Worm (Caenorhabditis elegans) whole organism, L4 larva: Measurements from ENCODE around the gene T21B10.4.

Experiments used
- D1046.2 ChIP-seq: fragments of 200-800 bp; sonication (Bioruptor generic); IDR thresholded peaks from 2 replicates; pipeline ENCODE4 v1.3.6; 2022; ENCODE audit warnings: missing genetic modification characterization, missing compliant biosample characterization
- F26F4.8 ChIP-seq: fragments of 200-800 bp; sonication (Bioruptor generic); conservative IDR thresholded peaks from 2 replicates; pipeline ENCODE4 v1.3.6; 2022; ENCODE audit warnings: missing genetic modification characterization, missing compliant biosample characterization
- F37D6.2 ChIP-seq: sonication (generic microtip); optimal IDR thresholded peaks from 2 replicates; lab custom pipeline; 2016; ENCODE audit warnings: mild to moderate bottlenecking, missing genetic modification characterization, missing compliant biosample characterization
- F49E8.2 ChIP-seq: sonication (generic microtip); optimal IDR thresholded peaks from 2 replicates; lab custom pipeline; 2016; ENCODE audit warnings: missing compliant biosample characterization, mild to moderate bottlenecking, missing genetic modification characterization, borderline replicate concordance
- T20F7.1 ChIP-seq: fragments of 200-800 bp; sonication (Bioruptor generic); optimal IDR thresholded peaks from 2 replicates; lab custom pipeline; 2018; ENCODE audit warnings: mild to moderate bottlenecking, missing genetic modification characterization, missing compliant biosample characterization
- T26A8.4 ChIP-seq: fragments of 200-800 bp; sonication (Bioruptor generic); IDR thresholded peaks from 2 replicates; pipeline ENCODE4 v1.3.6; 2022; ENCODE audit warnings: missing genetic modification characterization, missing compliant biosample characterization
- Y5F2A.4 ChIP-seq: fragments of 200-800 bp; sonication (Bioruptor generic); optimal IDR thresholded peaks from 2 replicates; lab custom pipeline; 2018; ENCODE audit warnings: mild to moderate bottlenecking, missing genetic modification characterization, missing compliant biosample characterization
- ZK546.5 ChIP-seq, 2 experiments: sonication (generic microtip); optimal IDR thresholded peaks; 2 replicates each; lab custom pipeline; 2017; ENCODE audit warnings: missing biosample characterization in 2 of 2, missing genetic modification characterization in 2 of 2
- aha-1 ChIP-seq: fragments of 150-350 bp; peaks from one replicate; lab custom pipeline; 2014; ENCODE audit warnings: missing biosample characterization, missing genetic modification characterization
- ama-1 ChIP-seq: fragments of 150-350 bp; optimal IDR thresholded peaks from 2 replicates; lab custom pipeline; 2014; ENCODE audit warnings: inconsistent platforms, mixed read lengths
- ceh-20 ChIP-seq: fragments of 200-800 bp; sonication (Bioruptor generic); IDR thresholded peaks from 2 replicates; pipeline ENCODE4 v1.3.6; 2022; ENCODE audit warnings: missing genetic modification reagents, missing genetic modification characterization, missing compliant biosample characterization
- cey-2 ChIP-seq: sonication (generic microtip); optimal IDR thresholded peaks from 3 replicates; lab custom pipeline; 2017; ENCODE audit warnings: missing genetic modification characterization, mild to moderate bottlenecking, missing compliant biosample characterization, antibody characterized with exemption, borderline replicate concordance; ENCODE audit not compliant: insufficient read depth
- ctbp-1 ChIP-seq: fragments of 200-800 bp; sonication (Bioruptor generic); IDR thresholded peaks from 2 replicates; pipeline ENCODE4 v1.3.6; 2022; ENCODE audit warnings: missing genetic modification reagents, missing genetic modification characterization, missing compliant biosample characterization
- daf-19 ChIP-seq: fragments of 200-800 bp; sonication (Bioruptor generic); conservative IDR thresholded peaks from 2 replicates; pipeline ENCODE4 v1.3.6; 2022; ENCODE audit warnings: missing genetic modification characterization, missing compliant biosample characterization
- dmd-6 ChIP-seq: fragments of 200-800 bp; sonication (Bioruptor generic); IDR thresholded peaks from 2 replicates; pipeline ENCODE4 v1.3.6; 2022; ENCODE audit warnings: missing genetic modification reagents, missing genetic modification characterization, missing compliant biosample characterization
- dve-1 ChIP-seq: sonication (generic microtip); optimal IDR thresholded peaks from 2 replicates; lab custom pipeline; 2017; ENCODE audit warnings: antibody characterized with exemption, mild to moderate bottlenecking, missing genetic modification characterization, missing compliant biosample characterization; ENCODE audit not compliant: insufficient read depth
- egl-27 ChIP-seq: sonication (generic microtip); optimal IDR thresholded peaks from 3 replicates; lab custom pipeline; 2017; ENCODE audit warnings: missing biosample characterization, missing genetic modification reagents, missing genetic modification characterization
- fkh-10 ChIP-seq: fragments of 150-350 bp; optimal IDR thresholded peaks from 2 replicates; lab custom pipeline; 2014; ENCODE audit warnings: missing biosample characterization, missing genetic modification reagents, missing genetic modification characterization
- fos-1 ChIP-seq: fragments of 150-350 bp; optimal IDR thresholded peaks from 2 replicates; lab custom pipeline; 2014; ENCODE audit warnings: missing biosample characterization, missing genetic modification characterization
- lin-15B ChIP-seq: fragments of 150-350 bp; sonication (generic microtip); optimal IDR thresholded peaks from 3 replicates; lab custom pipeline; 2014; ENCODE audit warnings: missing biosample characterization, missing genetic modification characterization
- lin-29 ChIP-seq: fragments of 200-800 bp; sonication (Bioruptor generic); IDR thresholded peaks from 2 replicates; pipeline ENCODE4 v1.3.6; 2022; ENCODE audit warnings: missing genetic modification reagents, missing genetic modification characterization, missing compliant biosample characterization
- lin-39 ChIP-seq: fragments of 150-350 bp; optimal IDR thresholded peaks from 2 replicates; lab custom pipeline; 2014; ENCODE audit warnings: missing biosample characterization, missing genetic modification reagents, missing genetic modification characterization
- mdl-1 ChIP-seq, 2 experiments: fragments of 150-350 bp in 1 of 2; sonication (generic microtip) in 1 of 2; optimal IDR thresholded peaks; 2 replicates each; lab custom pipeline; 2014 to 2017; ENCODE audit warnings: missing biosample characterization in 2 of 2, missing genetic modification characterization in 2 of 2
- mes-2 ChIP-seq: sonication (generic microtip); optimal IDR thresholded peaks from 2 replicates; lab custom pipeline; 2016; ENCODE audit warnings: missing genotype, mild to moderate bottlenecking, missing genetic modification characterization, missing compliant biosample characterization; ENCODE audit not compliant: poor library complexity, severe bottlenecking
- mxl-3 ChIP-seq: fragments of 200-800 bp; sonication (Bioruptor generic); optimal IDR thresholded peaks from 2 replicates; lab custom pipeline; 2018; ENCODE audit warnings: mild to moderate bottlenecking, missing genetic modification characterization, missing compliant biosample characterization
- nhr-28 ChIP-seq: fragments of 150-350 bp; optimal IDR thresholded peaks from 2 replicates; lab custom pipeline; 2014; ENCODE audit warnings: missing biosample characterization, missing genetic modification characterization
- pha-4 ChIP-seq, 2 experiments: fragments of 150-350 bp in 1 of 2; fragments of 200-800 bp in 1 of 2; sonication (Bioruptor generic) in 1 of 2; IDR thresholded peaks in 1 of 2; optimal IDR thresholded peaks in 1 of 2; 2 replicates each; pipeline versions ENCODE4 v1.3.6 to Lab custom; 2014 to 2022; ENCODE audit warnings: missing genetic modification characterization in 2 of 2, missing genetic modification reagents in 2 of 2, missing biosample characterization in 1 of 2, missing compliant biosample characterization in 1 of 2
- rbr-2 ChIP-seq: sonication (generic microtip); optimal IDR thresholded peaks from 2 replicates; lab custom pipeline; 2016; ENCODE audit warnings: missing genotype, missing genetic modification characterization, missing compliant biosample characterization
- snpc-1.2 ChIP-seq: fragments of 200-800 bp; sonication (Bioruptor generic); IDR thresholded peaks from 2 replicates; pipeline ENCODE4 v1.3.6; 2022; ENCODE audit warnings: missing genetic modification reagents, missing genetic modification characterization, missing compliant biosample characterization
- snpc-4 ChIP-seq: fragments of 150-350 bp; optimal IDR thresholded peaks from 2 replicates; lab custom pipeline; 2014; ENCODE audit warnings: missing biosample characterization, missing genetic modification characterization
- tra-1 ChIP-seq: fragments of 200-800 bp; sonication (Bioruptor generic); IDR thresholded peaks from 2 replicates; pipeline ENCODE4 v1.3.6; 2022; ENCODE audit warnings: missing genetic modification reagents, missing genetic modification characterization, missing compliant biosample characterization
- unc-39 ChIP-seq: sonication (generic microtip); optimal IDR thresholded peaks from 2 replicates; lab custom pipeline; 2017; ENCODE audit warnings: missing biosample characterization, missing genetic modification characterization
- unc-62 ChIP-seq, 3 experiments: fragments of 150-350 bp in 1 of 3; sonication (generic microtip); optimal IDR thresholded peaks in 2 of 3; peaks in 1 of 3; 1 replicate in 1 of 3; 2 replicates in 2 of 3; lab custom pipeline; 2014 to 2017; ENCODE audit warnings: missing biosample characterization in 3 of 3, missing genetic modification characterization in 3 of 3, missing genetic modification reagents in 3 of 3, missing genotype in 1 of 3
- zag-1 ChIP-seq: fragments of 150-350 bp; optimal IDR thresholded peaks from 2 replicates; lab custom pipeline; 2014; ENCODE audit warnings: missing biosample characterization, missing genetic modification characterization
- zfp-2 ChIP-seq: sonication (generic microtip); optimal IDR thresholded peaks from 2 replicates; lab custom pipeline; 2016; ENCODE audit warnings: mild to moderate bottlenecking, missing genetic modification characterization, missing compliant biosample characterization

The T21B10.4 gene

ce11 chrII:8903871-8904270, 36.8 kb upstream of the T21B10.4 start:
- TF ChIP-seq D1046.2 (GFP tag; lab: Robert Waterston, UW) (no peak), T26A8.4 (GFP tag; lab: Robert Waterston, UW) (no peak), F49E8.2 (tag; lab: Kevin White, UChicago) (no peak), fos-1 (no peak), unc-62 (GFP tag; optimal IDR thresholded peaks at IDR 0.05 in 1 of 2; lab: Kevin White, UChicago) (peak in 1 of 2 experiments; percentile 96), unc-62 (tag; optimal IDR thresholded peaks at IDR 0.05; lab: Kevin White, UChicago) (no peak), ceh-20 (GFP tag; lab: Robert Waterston, UW) (no peak)

DNA sequence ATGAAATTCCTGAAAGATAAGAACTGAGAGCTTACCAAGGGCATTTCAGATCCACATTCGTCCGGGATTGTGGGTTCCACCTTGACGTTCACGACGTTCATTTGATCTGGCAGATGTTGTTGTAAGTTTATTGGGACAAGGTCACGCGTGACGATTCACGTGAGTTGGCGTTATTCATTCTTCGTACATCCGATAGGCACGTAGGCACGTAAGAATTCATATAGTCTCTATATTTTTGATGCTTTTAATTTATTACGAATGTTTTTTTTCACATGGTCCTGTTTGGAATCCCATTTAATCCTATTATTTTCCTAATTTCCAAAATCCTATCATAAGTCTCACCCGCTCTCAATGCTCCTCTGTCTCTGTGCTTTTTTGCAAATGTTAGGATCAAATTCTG, 28.8 kb upstream of the T21B10.4 start, which contains the start of gene B0457.4:
B0457.4 (minus strand) TSS at position 101 of the 400 bp plus-strand sequence.
- TF ChIP-seq ama-1 (lab: Kevin White, UChicago) (no peak), snpc-1.2 (no peak), zfp-2 (tag; lab: Kevin White, UChicago) (no peak), egl-27 (tag; lab: Kevin White, UChicago) (no peak), ZK546.5 (tag; optimal IDR thresholded peaks at IDR 0.05; lab: Kevin White, UChicago) (no peak), lin-29 (GFP tag; lab: Robert Waterston, UW) (no peak), lin-15B (no peak), nhr-28 (tag; lab: Kevin White, UChicago) (no peak), rbr-2 (tag; lab: Kevin White, UChicago) (no peak), mes-2 (no peak), fkh-10 (GFP tag; lab: Kevin White, UChicago) (no peak), unc-39 (tag; lab: Kevin White, UChicago) (no peak), ctbp-1 (no peak), aha-1 (no peak), ceh-20 (GFP tag; lab: Robert Waterston, UW) (no peak), F37D6.2 (no peak), cey-2 (no peak), zag-1 (tag; lab: Kevin White, UChicago) (no peak), daf-19 (GFP tag; lab: Robert Waterston, UW) (no peak), lin-39 (no peak)

DNA sequence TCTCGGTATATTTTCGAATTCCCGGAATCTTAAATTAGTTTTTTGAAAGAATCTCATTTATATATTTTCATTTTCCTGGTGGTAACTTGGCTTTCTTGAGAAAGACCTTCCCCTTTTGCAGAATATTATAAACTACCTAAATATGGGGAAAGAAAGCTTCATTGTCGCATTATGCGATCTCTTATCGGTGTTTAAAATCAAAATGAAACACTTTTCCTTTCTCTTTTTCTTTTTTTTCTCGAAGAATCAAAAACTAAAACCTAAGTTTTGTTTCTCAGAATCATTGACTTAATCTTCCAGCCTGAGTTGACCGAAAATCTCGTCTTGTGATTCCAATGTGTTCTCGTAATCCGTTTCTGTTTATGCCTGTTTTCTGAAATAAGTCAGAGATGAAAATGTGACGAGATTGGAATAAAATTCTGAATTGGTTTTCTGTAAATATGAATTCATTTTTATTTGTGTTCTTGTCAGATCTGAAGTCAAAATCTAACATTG, 28.1 kb upstream of the T21B10.4 start:
- TF ChIP-seq F26F4.8 (GFP tag; lab: Robert Waterston, UW) (no peak), T20F7.1 (GFP tag; lab: Kevin White, UChicago) (no peak), mxl-3 (GFP tag; lab: Kevin White, UChicago) (no peak), snpc-4 (no peak), dmd-6 (GFP tag; lab: Robert Waterston, UW) (no peak), pha-4 (GFP tag; IDR thresholded peaks at IDR 0.05; lab: Robert Waterston, UW) (no peak), pha-4 (tag; optimal IDR thresholded peaks at IDR 0.05; lab: Kevin White, UChicago) (no peak), lin-15B (no peak), ZK546.5 (tag; optimal IDR thresholded peaks at IDR 0.05; lab: Kevin White, UChicago) (no peak), mdl-1 (tag; optimal IDR thresholded peaks at IDR 0.05; lab: Kevin White, UChicago) (no peak)

DNA sequence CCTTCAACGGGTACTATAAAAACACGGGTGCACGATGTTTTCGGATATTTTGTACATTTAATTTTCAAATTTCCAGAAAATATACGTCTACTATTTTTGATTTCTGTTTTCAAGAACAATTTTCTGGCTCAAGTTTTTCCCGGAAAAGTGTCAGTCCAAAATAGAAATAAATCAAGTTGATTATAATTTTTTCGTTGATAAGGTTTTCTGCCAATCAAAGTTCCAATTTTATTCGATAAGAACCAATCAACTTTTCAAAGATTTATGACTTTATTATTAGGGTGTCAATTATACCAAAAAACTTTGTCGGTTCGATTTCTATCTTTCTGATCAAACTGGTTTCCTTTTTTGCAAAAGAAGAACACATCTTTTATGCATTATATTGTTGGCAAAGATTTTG, 26.0 kb upstream of the T21B10.4 start:
- TF ChIP-seq dmd-6 (GFP tag; lab: Robert Waterston, UW) (peak; percentile 89), dve-1 (tag; lab: Kevin White, UChicago) (peak; percentile 15), Y5F2A.4 (GFP tag; lab: Kevin White, UChicago) (no peak), ceh-20 (GFP tag; lab: Robert Waterston, UW) (peak; percentile 68; the same call in 1 of the 2 replicates), ama-1 (lab: Kevin White, UChicago) (no peak), tra-1 (GFP tag; lab: Robert Waterston, UW) (peak; percentile 47; the same call in 1 of the 2 replicates), ctbp-1 (no peak)
